Fruit fly (Drosophila melanogaster) whole organism, embryonic: ENCODE measurements around the gene Orp8.
A peak's percentile ranks its signal among the peaks of the same experiment; 100 is the strongest.

Source experiments
- Abd-B ChIP-seq: fragments of 200-800 bp; sonication (Bioruptor generic); optimal IDR thresholded peaks from 2 replicates; lab custom pipeline; 2018; ENCODE audit warnings: missing biosample characterization, mild to moderate bottlenecking, missing genetic modification characterization, moderate library complexity
- CG10366 ChIP-seq: fragments of 200-800 bp; sonication (Bioruptor generic); IDR thresholded peaks from 2 replicates; pipeline ENCODE4 v1.3.6; 2022; ENCODE audit warnings: missing biosample characterization, missing genetic modification characterization
- CG11247 ChIP-seq: fragments of 200-800 bp; sonication (Bioruptor generic); IDR thresholded peaks from 2 replicates; pipeline ENCODE4 v1.3.6; 2022; ENCODE audit warnings: missing biosample characterization, missing genetic modification characterization
- CG11723 ChIP-seq: fragments of 200-800 bp; sonication (Bioruptor generic); optimal IDR thresholded peaks from 2 replicates; lab custom pipeline; 2017; ENCODE audit warnings: missing biosample characterization, mild to moderate bottlenecking, missing genetic modification characterization
- CG1233 ChIP-seq: fragments of 200-800 bp; sonication (Bioruptor generic); optimal IDR thresholded peaks from 4 replicates; lab custom pipeline; 2018; ENCODE audit warnings: missing biosample characterization, mild to moderate bottlenecking, missing genetic modification characterization
- CG12769 ChIP-seq: fragments of 200-800 bp; sonication (Bioruptor generic); optimal IDR thresholded peaks from 2 replicates; lab custom pipeline; 2019; ENCODE audit warnings: missing biosample characterization, mild to moderate bottlenecking, missing genetic modification characterization, moderate library complexity
- CG15696 ChIP-seq: fragments of 200-800 bp; sonication (Bioruptor generic); optimal IDR thresholded peaks from 2 replicates; lab custom pipeline; 2019; ENCODE audit warnings: missing biosample characterization, mild to moderate bottlenecking, missing genetic modification characterization, moderate library complexity
- CG1647 ChIP-seq: fragments of 200-800 bp; sonication (Bioruptor generic); optimal IDR thresholded peaks from 3 replicates; lab custom pipeline; 2016; ENCODE audit warnings: missing biosample characterization, missing genetic modification characterization
- CG16863 ChIP-seq: fragments of 200-800 bp; sonication (Bioruptor generic); optimal IDR thresholded peaks from 3 replicates; lab custom pipeline; 2016; ENCODE audit warnings: missing biosample characterization, missing genetic modification characterization
- CG17361 ChIP-seq: fragments of 200-800 bp; sonication (Bioruptor generic); IDR thresholded peaks from 3 replicates; pipeline ENCODE4 v1.3.6; 2022; ENCODE audit warnings: missing biosample characterization, missing genetic modification characterization
- CG17568 ChIP-seq: fragments of 200-800 bp; sonication (Bioruptor generic); optimal IDR thresholded peaks from 2 replicates; lab custom pipeline; 2018; ENCODE audit warnings: missing biosample characterization, mild to moderate bottlenecking, missing genetic modification characterization, moderate library complexity
- CG17612 ChIP-seq: fragments of 200-800 bp; sonication (Bioruptor generic); IDR thresholded peaks from 2 replicates; pipeline ENCODE4 v1.3.6; 2022; ENCODE audit warnings: missing biosample characterization, missing genetic modification characterization
- CG18599 ChIP-seq: fragments of 200-800 bp; sonication (Bioruptor generic); optimal IDR thresholded peaks from 3 replicates; lab custom pipeline; 2017; ENCODE audit warnings: missing biosample characterization, missing genetic modification characterization, mild to moderate bottlenecking, moderate library complexity, missing genetic modification reagents
- CG2120 ChIP-seq: fragments of 200-800 bp; sonication (Bioruptor generic); optimal IDR thresholded peaks from 3 replicates; lab custom pipeline; 2016; ENCODE audit warnings: missing biosample characterization, missing genetic modification characterization
- CG2202 ChIP-seq: fragments of 200-800 bp; sonication (Bioruptor generic); optimal IDR thresholded peaks from 2 replicates; lab custom pipeline; 2018; ENCODE audit warnings: missing biosample characterization, mild to moderate bottlenecking, missing genetic modification characterization
- CG31365 ChIP-seq: fragments of 200-800 bp; sonication (Bioruptor generic); optimal IDR thresholded peaks from 2 replicates; lab custom pipeline; 2018; ENCODE audit warnings: missing biosample characterization, mild to moderate bottlenecking, missing genetic modification characterization
- CG3163 ChIP-seq: fragments of 200-800 bp; sonication (Bioruptor generic); optimal IDR thresholded peaks from 3 replicates; lab custom pipeline; 2016; ENCODE audit warnings: missing biosample characterization, missing genetic modification characterization
- CG34376 ChIP-seq: fragments of 200-800 bp; sonication (Bioruptor generic); optimal IDR thresholded peaks from 2 replicates; lab custom pipeline; 2018; ENCODE audit warnings: missing biosample characterization, mild to moderate bottlenecking, missing genetic modification characterization
- CG3726 ChIP-seq: fragments of 200-800 bp; sonication (Bioruptor generic); IDR thresholded peaks from 3 replicates; pipeline ENCODE4, ENCODE4 v1.3.6; 2022; ENCODE audit warnings: missing biosample characterization, missing genetic modification characterization
- CG42726 ChIP-seq: fragments of 200-800 bp; sonication (Bioruptor generic); IDR thresholded peaks from 2 replicates; pipeline ENCODE4 v1.3.6; 2022; ENCODE audit warnings: missing biosample characterization, missing genetic modification characterization; ENCODE audit not compliant: partially characterized antibody
- CG4404 ChIP-seq: fragments of 200-800 bp; sonication (Bioruptor generic); IDR thresholded peaks from 2 replicates; pipeline ENCODE4 v1.3.6; 2022; ENCODE audit warnings: missing biosample characterization, missing genetic modification characterization
- CG6689 ChIP-seq: fragments of 200-800 bp; sonication (Bioruptor generic); IDR thresholded peaks from 2 replicates; pipeline ENCODE4 v1.3.6; 2022; ENCODE audit warnings: missing biosample characterization, missing genetic modification characterization
- CG7357 ChIP-seq: fragments of 200-800 bp; sonication (Bioruptor generic); IDR thresholded peaks from 3 replicates; pipeline ENCODE4 v1.3.6; 2022; ENCODE audit warnings: missing biosample characterization, missing genetic modification characterization
- CHES-1-like ChIP-seq: fragments of 200-800 bp; sonication (Bioruptor generic); optimal IDR thresholded peaks from 2 replicates; lab custom pipeline; 2016; ENCODE audit warnings: missing biosample characterization, missing genetic modification characterization
- Deaf1 ChIP-seq: fragments of 200-800 bp; optimal IDR thresholded peaks from 3 replicates; lab custom pipeline; 2019; ENCODE audit warnings: missing biosample characterization, mild to moderate bottlenecking, missing genetic modification characterization, moderate library complexity
- Fer1 ChIP-seq: fragments of 200-800 bp; sonication (Bioruptor generic); optimal IDR thresholded peaks from 2 replicates; lab custom pipeline; 2017; ENCODE audit warnings: missing biosample characterization, mild to moderate bottlenecking, missing genetic modification characterization
- Hr3 ChIP-seq: fragments of 200-800 bp; sonication (Bioruptor generic); optimal IDR thresholded peaks from 3 replicates; lab custom pipeline; 2016; ENCODE audit warnings: missing biosample characterization, missing genetic modification characterization
- Kr ChIP-seq: fragments of 200-800 bp; sonication (Bioruptor generic); optimal IDR thresholded peaks from 2 replicates; lab custom pipeline; 2017; ENCODE audit warnings: missing biosample characterization, mild to moderate bottlenecking, missing genetic modification characterization
- Meics ChIP-seq: fragments of 200-800 bp; sonication (Bioruptor generic); optimal IDR thresholded peaks from 2 replicates; lab custom pipeline; 2017; ENCODE audit warnings: missing biosample characterization, mild to moderate bottlenecking, missing genetic modification characterization
- NC2β ChIP-seq: fragments of 200-800 bp; sonication (Bioruptor generic); optimal IDR thresholded peaks from 2 replicates; lab custom pipeline; 2016; ENCODE audit warnings: missing biosample characterization, missing genetic modification characterization
- NfI ChIP-seq: fragments of 200-800 bp; sonication (Bioruptor generic); optimal IDR thresholded peaks from 3 replicates; lab custom pipeline; 2018; ENCODE audit warnings: missing biosample characterization, mild to moderate bottlenecking, missing genetic modification characterization, moderate library complexity
- ase ChIP-seq: fragments of 200-800 bp; sonication (Bioruptor generic); IDR thresholded peaks from 3 replicates; pipeline ENCODE4 v1.3.6; 2022; ENCODE audit warnings: missing biosample characterization, missing genetic modification characterization
- ci ChIP-seq: fragments of 200-800 bp; sonication (Bioruptor generic); IDR thresholded peaks from 3 replicates; pipeline ENCODE4 v1.3.6; 2022; ENCODE audit warnings: missing biosample characterization, missing genetic modification characterization
- corto ChIP-seq: fragments of 200-800 bp; sonication (Bioruptor generic); optimal IDR thresholded peaks from 2 replicates; lab custom pipeline; 2016; ENCODE audit warnings: missing biosample characterization, mild to moderate bottlenecking, missing genetic modification characterization, moderate library complexity
- dysf ChIP-seq: fragments of 200-800 bp; sonication (Bioruptor generic); IDR thresholded peaks from 3 replicates; pipeline ENCODE4 v1.3.6; 2022; ENCODE audit warnings: missing biosample characterization, missing genetic modification characterization
- eyg ChIP-seq: fragments of 200-800 bp; sonication (Bioruptor generic); optimal IDR thresholded peaks from 3 replicates; lab custom pipeline; 2016; ENCODE audit warnings: missing biosample characterization, missing genetic modification characterization
- fd96Cb ChIP-seq: fragments of 200-800 bp; sonication (Bioruptor generic); optimal IDR thresholded peaks from 2 replicates; lab custom pipeline; 2018; ENCODE audit warnings: missing biosample characterization, mild to moderate bottlenecking, missing genetic modification characterization, moderate library complexity
- fru ChIP-seq: fragments of >200 bp; optimal IDR thresholded peaks from 2 replicates; lab custom pipeline; 2017
- gcm2 ChIP-seq: fragments of 200-800 bp; sonication (Bioruptor generic); optimal IDR thresholded peaks from 2 replicates; lab custom pipeline; 2016; ENCODE audit warnings: missing biosample characterization, missing genetic modification characterization
- inv ChIP-seq: fragments of 200-800 bp; sonication (Bioruptor generic); IDR thresholded peaks from 2 replicates; pipeline ENCODE4 v1.3.6; 2022; ENCODE audit warnings: missing biosample characterization, missing genetic modification characterization; ENCODE audit not compliant: partially characterized antibody
- jing ChIP-seq: fragments of 200-800 bp; sonication (Bioruptor generic); optimal IDR thresholded peaks from 2 replicates; lab custom pipeline; 2018; ENCODE audit warnings: missing biosample characterization, mild to moderate bottlenecking, missing genetic modification characterization
- nom ChIP-seq: fragments of 200-800 bp; sonication (Bioruptor generic); optimal IDR thresholded peaks from 2 replicates; lab custom pipeline; 2017; ENCODE audit warnings: missing biosample characterization, missing genetic modification characterization, mild to moderate bottlenecking, moderate library complexity, missing genetic modification reagents
- phol ChIP-seq: fragments of 200-800 bp; sonication (Bioruptor generic); optimal IDR thresholded peaks from 3 replicates; lab custom pipeline; 2018; ENCODE audit warnings: missing biosample characterization, mild to moderate bottlenecking, missing genetic modification characterization, moderate library complexity
- ro ChIP-seq: fragments of 200-800 bp; sonication (Bioruptor generic); IDR thresholded peaks from 2 replicates; pipeline ENCODE4 v1.3.6; 2022; ENCODE audit warnings: missing biosample characterization, missing genetic modification characterization
- run ChIP-seq: fragments of 200-800 bp; sonication (Bioruptor generic); optimal IDR thresholded peaks from 3 replicates; lab custom pipeline; 2018; ENCODE audit warnings: missing biosample characterization, mild to moderate bottlenecking, missing genetic modification characterization
- schlank ChIP-seq: fragments of 200-800 bp; sonication (Bioruptor generic); optimal IDR thresholded peaks from 2 replicates; lab custom pipeline; 2018; ENCODE audit warnings: missing biosample characterization, mild to moderate bottlenecking, missing genetic modification characterization
- sim ChIP-seq: fragments of 200-800 bp; sonication (Bioruptor generic); IDR thresholded peaks from 2 replicates; pipeline ENCODE4 v1.3.6; 2022; ENCODE audit warnings: missing biosample characterization, missing genetic modification characterization
- sna ChIP-seq: fragments of 200-800 bp; sonication (Bioruptor generic); IDR thresholded peaks from 2 replicates; pipeline ENCODE4 v1.3.6; 2022; ENCODE audit warnings: missing biosample characterization, missing genetic modification characterization; ENCODE audit not compliant: partially characterized antibody
- ssp ChIP-seq: fragments of 200-800 bp; sonication (Bioruptor generic); IDR thresholded peaks from 2 replicates; pipeline ENCODE4 v1.3.6; 2022; ENCODE audit warnings: missing biosample characterization, missing genetic modification characterization
- stc ChIP-seq: fragments of 200-800 bp; sonication (Bioruptor generic); IDR thresholded peaks from 2 replicates; pipeline ENCODE4 v1.3.6; 2022; ENCODE audit warnings: missing biosample characterization, missing genetic modification characterization

The Orp8 gene

DNA sequence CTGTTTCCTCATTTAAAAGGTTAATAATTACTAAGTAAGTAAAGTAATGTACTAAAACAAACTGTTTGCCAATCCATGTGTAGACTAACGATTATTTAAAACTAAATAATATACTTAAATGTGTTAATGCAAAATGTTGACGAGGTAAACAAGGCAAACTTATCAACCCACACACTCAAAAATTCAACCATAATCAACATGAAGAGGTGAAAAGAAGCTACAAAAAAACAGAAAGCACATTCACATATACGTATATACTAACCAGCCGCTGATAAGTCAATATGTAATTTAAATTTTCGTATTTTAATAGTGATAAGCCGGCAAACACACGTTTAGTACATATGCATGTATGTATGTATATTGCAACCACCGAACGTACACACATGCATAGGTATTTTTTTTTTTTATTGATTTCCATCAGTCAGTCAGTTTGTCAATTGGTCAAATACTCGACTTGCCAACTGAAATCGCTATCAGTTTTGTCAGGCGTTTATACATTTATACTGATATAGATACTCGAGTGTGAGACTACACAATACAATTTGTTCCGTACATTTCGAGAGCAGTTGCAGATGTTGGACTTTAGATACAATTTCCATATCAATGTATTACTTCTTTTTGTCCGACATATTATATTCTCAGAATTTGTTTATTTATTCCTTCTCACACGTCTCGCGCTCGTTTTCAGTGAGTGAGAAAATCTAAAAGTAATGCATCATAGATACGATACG, 49.5 kb upstream of the Orp8 start (continued):
- TF ChIP-seq CG3726 (GFP tag; lab: Robert Waterston, UW) (no peak), Deaf1 (no peak), CG31365 (no peak), stc (GFP tag; lab: Robert Waterston, UW) (peak; percentile 58; the same call in 1 of the 2 replicates), CG17361 (GFP tag; lab: Robert Waterston, UW) (peak; percentile 47; the same call in 2 of the 3 replicates), CG4404 (GFP tag; lab: Robert Waterston, UW) (no peak), corto (GFP tag; lab: Kevin White, UChicago) (no peak), sim (0 out of 2 replicates have a peak, but pooled peaks have one; percentile 55), jing (GFP tag; lab: Kevin White, UChicago) (no peak), NC2β (no peak), ssp (GFP tag; lab: Robert Waterston, UW) (no peak), ro (GFP tag; lab: Robert Waterston, UW) (no peak), Fer1 (peak; percentile 17), CG11723 (GFP tag; lab: Kevin White, UChicago) (no peak), CG10366 (no peak), run (tag; lab: Kevin White, UChicago) (no peak), sna (no peak), Abd-B (GFP tag; lab: Kevin White, UChicago) (no peak), CG1233 (GFP tag; lab: Kevin White, UChicago) (no peak), Kr (GFP tag; lab: Kevin White, UChicago) (no peak), ase (GFP tag; lab: Robert Waterston, UW) (no peak), CG18599 (GFP tag; lab: Kevin White, UChicago) (peak; percentile 52), dysf (GFP tag; lab: Robert Waterston, UW) (peak; percentile 30; the same call in 1 of the 3 replicates), fd96Cb (tag; lab: Kevin White, UChicago) (peak; percentile 43), CG2120 (GFP tag; lab: Kevin White, UChicago) (peak; percentile 22), fru (lab: Kevin White, UChicago) (no peak), schlank (tag; lab: Kevin White, UChicago) (no peak), nom (no peak), CG17612 (GFP tag; lab: Robert Waterston, UW) (no peak), CG7357 (GFP tag; lab: Robert Waterston, UW) (no peak), phol (tag; lab: Kevin White, UChicago) (peak; percentile 21), CG42726 (GFP tag; lab: Robert Waterston, UW) (no peak), CG6689 (peak; percentile 55; the same call in 1 of the 2 replicates), ci (no peak; the same call in 2 of the 3 replicates), inv (GFP tag; lab: Robert Waterston, UW) (no peak), CG12769 (tag; lab: Kevin White, UChicago) (no peak), CG16863 (GFP tag; lab: Kevin White, UChicago) (peak; percentile 16), CG17568 (GFP tag; lab: Kevin White, UChicago) (peak; percentile 53), gcm2 (GFP tag; lab: Kevin White, UChicago) (no peak), CG1647 (GFP tag; lab: Kevin White, UChicago) (no peak), CG34376 (GFP tag; lab: Kevin White, UChicago) (peak; percentile 54), CG11247 (no peak), CG3163 (no peak), CG2202 (peak; percentile 16), CG15696 (peak; percentile 63), eyg (GFP tag; lab: Kevin White, UChicago) (no peak), Meics (peak; percentile 12), Hr3 (GFP tag; lab: Kevin White, UChicago) (no peak), CHES-1-like (GFP tag; lab: Kevin White, UChicago) (peak; percentile 28), NfI (GFP tag; lab: Kevin White, UChicago) (no peak)
